Fruit fly (Drosophila melanogaster): ENCODE data around the gene swa.

The swa gene

DNA sequence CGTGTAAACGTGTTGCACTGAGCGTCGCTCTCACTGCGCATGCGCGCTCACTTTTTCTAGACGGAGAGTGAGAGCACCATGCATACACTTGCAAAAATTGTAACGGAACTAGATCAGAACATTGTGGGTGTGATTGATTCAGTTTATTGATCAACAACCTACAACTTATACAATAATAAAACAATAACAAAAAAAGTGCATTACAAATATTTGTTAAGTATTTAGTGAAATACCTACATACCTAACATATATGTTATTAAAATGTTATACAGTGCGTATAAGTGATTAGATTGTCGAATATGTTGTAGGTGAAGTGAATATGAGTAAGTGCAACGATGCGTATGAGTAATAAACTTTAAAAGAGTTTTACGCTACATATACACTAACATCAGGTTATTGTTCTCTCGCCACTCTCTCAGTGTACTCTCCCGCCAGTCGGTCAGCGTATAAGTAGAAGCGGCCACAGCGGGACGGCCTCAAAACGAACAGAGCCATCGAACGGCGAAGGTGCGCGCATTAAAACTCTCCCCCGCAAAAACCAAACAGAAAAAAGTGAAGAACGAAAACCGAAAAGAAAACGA, 35.0 kb downstream of the swa start, which contains the start of gene CG42240:
Gene CG42240, plus strand, starts transcription at position 474 of the 581 bp plus-strand sequence.
- peak; percentile 89 for TF ChIP-seq OdsH (GFP tag; optimal IDR thresholded peaks at IDR 0.05)
- peak; percentile 90 for TF ChIP-seq dmrt93B (GFP tag; optimal IDR thresholded peaks at IDR 0.05)
- peak; percentile 69 for TF ChIP-seq woc (GFP tag; optimal IDR thresholded peaks at IDR 0.05)
- peak in 1 of 2 experiments; percentile 24 for TF ChIP-seq dl (GFP tag; optimal IDR thresholded peaks at IDR 0.05; ENCODE audit: insufficient read depth in 1 of 2, partially characterized antibody in 2 of 2)
- no peak for TF ChIP-seq jim (GFP tag; optimal IDR thresholded peaks at IDR 0.05)
- TF ChIP-seq br (GFP tag; optimal IDR thresholded peaks at IDR 0.05), result peak; percentile 87
- TF ChIP-seq h (GFP tag; optimal IDR thresholded peaks at IDR 0.05), result peak; percentile 92
- no peak for TF ChIP-seq Hr83 (GFP tag; optimal IDR thresholded peaks at IDR 0.05; ENCODE audit: poor library complexity, severe bottlenecking)
- TF ChIP-seq CG32264 (GFP tag; optimal IDR thresholded peaks at IDR 0.05), result peak; percentile 61
- peak; percentile 52 for TF ChIP-seq Dif (GFP tag; optimal IDR thresholded peaks at IDR 0.05; ENCODE audit: partially characterized antibody)
- no peak for TF ChIP-seq Dfd (GFP tag; optimal IDR thresholded peaks at IDR 0.05)
- peak; percentile 75 for TF ChIP-seq brk (GFP tag; optimal IDR thresholded peaks at IDR 0.05)
- TF ChIP-seq rgr (GFP tag; optimal IDR thresholded peaks at IDR 0.05), result peak; percentile 84
- TF ChIP-seq Abd-B (GFP tag; optimal IDR thresholded peaks at IDR 0.05), result no peak
- TF ChIP-seq fru (GFP tag; optimal IDR thresholded peaks at IDR 0.05), result peak; percentile 92
- peak; percentile 61 for TF ChIP-seq sv (GFP tag; optimal IDR thresholded peaks at IDR 0.05)
- TF ChIP-seq pan (optimal IDR thresholded peaks at IDR 0.05), result no peak
- TF ChIP-seq usp (GFP tag; optimal IDR thresholded peaks at IDR 0.05), result no peak
- TF ChIP-seq N (GFP tag; optimal IDR thresholded peaks at IDR 0.05), result no peak
- TF ChIP-seq Jra (GFP tag; optimal IDR thresholded peaks at IDR 0.05), result peak; percentile 53
- TF ChIP-seq Hnf4 (GFP tag; optimal IDR thresholded peaks at IDR 0.05), result peak; percentile 75
- TF ChIP-seq Sp1 (GFP tag; optimal IDR thresholded peaks at IDR 0.05), result peak; percentile 94
- TF ChIP-seq ey (GFP tag; optimal IDR thresholded peaks at IDR 0.05), result peak; percentile 87
- peak; percentile 84 for TF ChIP-seq CG9705 (GFP tag; optimal IDR thresholded peaks at IDR 0.05)
- TF ChIP-seq dsf (GFP tag; optimal IDR thresholded peaks at IDR 0.05; ENCODE audit: borderline replicate concordance), result peak; percentile 31
- no peak for TF ChIP-seq Hr78 (GFP tag; optimal IDR thresholded peaks at IDR 0.05)
- no peak for TF ChIP-seq Myc (optimal IDR thresholded peaks at IDR 0.05)
- peak; percentile 90 for TF ChIP-seq HLH106 (tag; optimal IDR thresholded peaks at IDR 0.05)
- TF ChIP-seq psq (GFP tag; optimal IDR thresholded peaks at IDR 0.05), result peak; percentile 87
- peak; percentile 49 to 90 for TF ChIP-seq foxo (GFP tag; optimal IDR thresholded peaks at IDR 0.05)
- TF ChIP-seq Mio (GFP tag; optimal IDR thresholded peaks at IDR 0.05), result no peak
- no peak for TF ChIP-seq tai (GFP tag; optimal IDR thresholded peaks at IDR 0.05)
- TF ChIP-seq GATAd (GFP tag; optimal IDR thresholded peaks at IDR 0.05), result peak; percentile 23
- TF ChIP-seq Rel (GFP tag; optimal IDR thresholded peaks at IDR 0.05), result peak; percentile 49
- peak; percentile 59 for TF ChIP-seq Rel (tag; optimal IDR thresholded peaks at IDR 0.05)
- peak; percentile 43 for TF ChIP-seq sage (GFP tag; optimal IDR thresholded peaks at IDR 0.05)
- TF ChIP-seq lola (GFP tag; optimal IDR thresholded peaks at IDR 0.05), result no peak
- peak; percentile 54 for TF ChIP-seq CrebA (GFP tag; optimal IDR thresholded peaks at IDR 0.05; ENCODE audit: borderline replicate concordance)
- TF ChIP-seq Vsx2 (GFP tag; optimal IDR thresholded peaks at IDR 0.05; ENCODE audit: partially characterized antibody), result no peak

DNA sequence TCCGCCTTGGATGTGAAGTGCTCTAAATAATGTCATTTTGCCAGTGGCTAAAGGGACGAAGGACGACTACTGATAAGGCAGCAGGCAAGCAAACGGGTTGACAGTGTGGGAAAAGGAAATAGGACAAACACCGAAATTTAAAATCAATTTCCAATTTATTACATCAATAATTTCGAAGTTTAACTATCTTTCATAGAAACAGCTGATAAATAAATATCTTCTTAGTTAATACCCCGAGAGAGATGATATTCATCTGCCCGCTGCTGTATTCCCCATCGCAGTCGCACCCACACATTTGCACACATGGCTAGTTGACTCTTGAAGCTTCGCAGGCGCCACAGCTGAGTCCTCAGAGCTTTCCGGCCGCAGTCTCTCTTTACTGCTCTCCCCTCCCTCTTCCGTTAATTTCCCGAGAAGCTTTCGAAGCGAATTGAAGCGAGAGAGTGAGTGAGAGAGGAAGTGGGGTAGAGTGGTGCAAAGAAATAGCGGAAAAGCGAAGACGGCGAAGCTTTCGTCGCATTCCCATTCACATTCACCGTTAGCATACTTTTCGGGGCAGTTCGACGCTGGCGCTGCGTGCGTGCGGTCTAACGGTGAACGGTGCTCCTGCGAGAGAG, 48.5 kb downstream of the swa start:
- TF ChIP-seq foxo (GFP tag; optimal IDR thresholded peaks at IDR 0.05) (peak in 1 of 2 experiments; percentile 39), br (GFP tag; optimal IDR thresholded peaks at IDR 0.05) (peak; percentile 45), tai (GFP tag; optimal IDR thresholded peaks at IDR 0.05) (no peak), Rel (GFP tag; optimal IDR thresholded peaks at IDR 0.05) (no peak), Rel (tag; optimal IDR thresholded peaks at IDR 0.05) (no peak), Dif (GFP tag; optimal IDR thresholded peaks at IDR 0.05; ENCODE audit: partially characterized antibody) (no peak), CG9705 (GFP tag; optimal IDR thresholded peaks at IDR 0.05) (no peak), CG32264 (GFP tag; optimal IDR thresholded peaks at IDR 0.05) (no peak), rgr (GFP tag; optimal IDR thresholded peaks at IDR 0.05) (no peak), jim (GFP tag; optimal IDR thresholded peaks at IDR 0.05) (no peak), Abd-B (GFP tag; optimal IDR thresholded peaks at IDR 0.05) (no peak), HLH106 (tag; optimal IDR thresholded peaks at IDR 0.05) (peak; percentile 41), N (GFP tag; optimal IDR thresholded peaks at IDR 0.05) (no peak), pan (optimal IDR thresholded peaks at IDR 0.05) (no peak), Sp1 (GFP tag; optimal IDR thresholded peaks at IDR 0.05) (peak; percentile 19), fru (GFP tag; optimal IDR thresholded peaks at IDR 0.05) (peak; percentile 21), sage (GFP tag; optimal IDR thresholded peaks at IDR 0.05) (no peak), woc (GFP tag; optimal IDR thresholded peaks at IDR 0.05) (no peak), dl (GFP tag; optimal IDR thresholded peaks at IDR 0.05; ENCODE audit: insufficient read depth in 1 of 2, partially characterized antibody in 2 of 2) (no peak), sv (GFP tag; optimal IDR thresholded peaks at IDR 0.05) (peak; percentile 53), GATAd (GFP tag; optimal IDR thresholded peaks at IDR 0.05) (no peak), Hr78 (GFP tag; optimal IDR thresholded peaks at IDR 0.05) (no peak), brk (GFP tag; optimal IDR thresholded peaks at IDR 0.05) (no peak), Mio (GFP tag; optimal IDR thresholded peaks at IDR 0.05) (no peak), Jra (GFP tag; optimal IDR thresholded peaks at IDR 0.05) (no peak), h (GFP tag; optimal IDR thresholded peaks at IDR 0.05) (peak; percentile 40), dmrt93B (GFP tag; optimal IDR thresholded peaks at IDR 0.05) (no peak), lola (GFP tag; optimal IDR thresholded peaks at IDR 0.05) (no peak), ey (GFP tag; optimal IDR thresholded peaks at IDR 0.05) (peak; percentile 4), psq (GFP tag; optimal IDR thresholded peaks at IDR 0.05) (peak; percentile 3), OdsH (GFP tag; optimal IDR thresholded peaks at IDR 0.05) (peak; percentile 3), Myc (optimal IDR thresholded peaks at IDR 0.05) (no peak), CrebA (GFP tag; optimal IDR thresholded peaks at IDR 0.05; ENCODE audit: borderline replicate concordance) (no peak), Hr83 (GFP tag; optimal IDR thresholded peaks at IDR 0.05; ENCODE audit: poor library complexity, severe bottlenecking) (no peak), Vsx2 (GFP tag; optimal IDR thresholded peaks at IDR 0.05; ENCODE audit: partially characterized antibody) (no peak), usp (GFP tag; optimal IDR thresholded peaks at IDR 0.05) (no peak), dsf (GFP tag; optimal IDR thresholded peaks at IDR 0.05; ENCODE audit: borderline replicate concordance) (no peak)
